Fruit fly (Drosophila melanogaster) whole organism, embryonic: ENCODE results near the gene CG7058.

ENCODE experiments used
- Bdp1 ChIP-seq: fragments of 200-800 bp; sonication (Bioruptor generic); optimal IDR thresholded peaks from 3 replicates; lab custom pipeline; 2016; ENCODE audit warnings: missing biosample characterization, missing genetic modification characterization
- CG10147 ChIP-seq: fragments of 200-800 bp; sonication (Bioruptor generic); optimal IDR thresholded peaks from 2 replicates; lab custom pipeline; 2019; ENCODE audit warnings: missing biosample characterization, mild to moderate bottlenecking, missing genetic modification characterization, moderate library complexity
- CG10209 ChIP-seq: fragments of 200-800 bp; sonication (Bioruptor generic); optimal IDR thresholded peaks from 3 replicates; lab custom pipeline; 2017; ENCODE audit warnings: missing biosample characterization, mild to moderate bottlenecking, missing genetic modification characterization, missing genetic modification reagents
- CG10321 ChIP-seq: fragments of 200-800 bp; sonication (Bioruptor generic); IDR thresholded peaks from 2 replicates; pipeline ENCODE4 v1.3.6; 2022; ENCODE audit warnings: missing biosample characterization, missing genetic modification characterization
- CG11093 ChIP-seq: fragments of 200-800 bp; sonication (Bioruptor generic); IDR thresholded peaks from 3 replicates; pipeline ENCODE4 v1.3.6; 2022; ENCODE audit warnings: missing biosample characterization, missing genetic modification characterization
- CG11504 ChIP-seq: fragments of 200-800 bp; sonication (Bioruptor generic); optimal IDR thresholded peaks from 3 replicates; lab custom pipeline; 2019; ENCODE audit warnings: missing biosample characterization, mild to moderate bottlenecking, missing genetic modification characterization, moderate library complexity
- CG12299 ChIP-seq: fragments of 200-800 bp; sonication (Bioruptor generic); optimal IDR thresholded peaks from 2 replicates; lab custom pipeline; 2018; ENCODE audit warnings: missing biosample characterization, mild to moderate bottlenecking, missing genetic modification characterization
- CG12942 ChIP-seq: fragments of 200-800 bp; sonication (Bioruptor generic); optimal IDR thresholded peaks from 3 replicates; lab custom pipeline; 2016; ENCODE audit warnings: missing biosample characterization, missing genetic modification characterization
- CG13296 ChIP-seq: fragments of 200-800 bp; sonication (Bioruptor generic); optimal IDR thresholded peaks from 3 replicates; lab custom pipeline; 2018; ENCODE audit warnings: missing biosample characterization, mild to moderate bottlenecking, missing genetic modification characterization
- CG15073 ChIP-seq: fragments of 200-800 bp; sonication (Bioruptor generic); optimal IDR thresholded peaks from 2 replicates; lab custom pipeline; 2016; ENCODE audit warnings: missing biosample characterization, missing genetic modification characterization
- CG17829 ChIP-seq: fragments of 200-800 bp; optimal IDR thresholded peaks from 2 replicates; lab custom pipeline; 2019; ENCODE audit warnings: missing biosample characterization, mild to moderate bottlenecking, missing genetic modification characterization, moderate library complexity
- CG30020 ChIP-seq: fragments of 200-800 bp; optimal IDR thresholded peaks from 2 replicates; lab custom pipeline; 2019; ENCODE audit warnings: missing biosample characterization, mild to moderate bottlenecking, missing genetic modification characterization, moderate library complexity
- CG3407 ChIP-seq: fragments of 200-800 bp; sonication (Bioruptor generic); optimal IDR thresholded peaks from 2 replicates; lab custom pipeline; 2018; ENCODE audit warnings: missing biosample characterization, mild to moderate bottlenecking, missing genetic modification characterization
- CG3838 ChIP-seq: fragments of 200-800 bp; sonication (Bioruptor generic); optimal IDR thresholded peaks from 3 replicates; lab custom pipeline; 2016; ENCODE audit warnings: missing biosample characterization, missing genetic modification characterization
- CG42726 ChIP-seq: fragments of 200-800 bp; sonication (Bioruptor generic); IDR thresholded peaks from 2 replicates; pipeline ENCODE4 v1.3.6; 2022; ENCODE audit warnings: missing biosample characterization, missing genetic modification characterization; ENCODE audit not compliant: partially characterized antibody
- CG7271 ChIP-seq: fragments of 200-800 bp; sonication (Bioruptor generic); optimal IDR thresholded peaks from 2 replicates; lab custom pipeline; 2018; ENCODE audit warnings: missing biosample characterization, mild to moderate bottlenecking, missing genetic modification characterization, moderate library complexity
- CG7372 ChIP-seq: fragments of 200-800 bp; sonication (Bioruptor generic); IDR thresholded peaks from 2 replicates; pipeline ENCODE4 v1.3.6; 2022; ENCODE audit warnings: missing biosample characterization, missing genetic modification characterization
- CG7556 ChIP-seq: fragments of 200-800 bp; sonication (Bioruptor generic); optimal IDR thresholded peaks from 2 replicates; lab custom pipeline; 2017; ENCODE audit warnings: missing biosample characterization, mild to moderate bottlenecking, missing genetic modification characterization
- CG8089 ChIP-seq: fragments of 200-800 bp; sonication (Bioruptor generic); optimal IDR thresholded peaks from 3 replicates; lab custom pipeline; 2016; ENCODE audit warnings: missing biosample characterization, missing genetic modification characterization
- CG8944 ChIP-seq: fragments of 200-800 bp; sonication (Bioruptor generic); optimal IDR thresholded peaks from 3 replicates; lab custom pipeline; 2016; ENCODE audit warnings: missing biosample characterization, missing genetic modification characterization
- CkIIα-i1 ChIP-seq: fragments of 200-800 bp; sonication (Bioruptor generic); IDR thresholded peaks from 2 replicates; pipeline ENCODE4 v1.3.6; 2022; ENCODE audit warnings: missing biosample characterization, missing genetic modification characterization
- Dll ChIP-seq: fragments of 200-800 bp; sonication (Bioruptor generic); IDR thresholded peaks from 4 replicates; pipeline ENCODE4 v1.3.6; 2022; ENCODE audit warnings: missing biosample characterization, missing genetic modification characterization; ENCODE audit not compliant: partially characterized antibody
- Eip74EF ChIP-seq, 2 experiments: fragments of 200-800 bp in 1 of 2; fragments of >200 bp in 1 of 2; sonication (Bioruptor generic) in 1 of 2; optimal IDR thresholded peaks; 2 replicates each; lab custom pipeline; 2017 to 2019; ENCODE audit warnings: missing biosample characterization in 2 of 2, missing genetic modification characterization in 2 of 2, mild to moderate bottlenecking in 1 of 2, moderate library complexity in 1 of 2
- Gug ChIP-seq: fragments of 200-800 bp; sonication (Bioruptor generic); IDR thresholded peaks from 4 replicates; pipeline ENCODE4 v1.3.6; 2022; ENCODE audit warnings: missing biosample characterization, missing genetic modification characterization
- Hand ChIP-seq: fragments of 200-800 bp; sonication (Bioruptor generic); optimal IDR thresholded peaks from 2 replicates; lab custom pipeline; 2017; ENCODE audit warnings: mild to moderate bottlenecking, missing biosample characterization, missing genetic modification reagents, missing genetic modification characterization
- Hr78 ChIP-seq, 2 experiments: fragments of 200-800 bp in 1 of 2; fragments of >200 bp in 1 of 2; sonication (Bioruptor generic) in 1 of 2; optimal IDR thresholded peaks; 2 replicates each; lab custom pipeline; 2017 to 2019; ENCODE audit warnings: missing biosample characterization in 2 of 2, missing genetic modification characterization in 2 of 2, mild to moderate bottlenecking in 1 of 2, moderate library complexity in 1 of 2
- Jarid2 ChIP-seq: fragments of 200-800 bp; sonication (Bioruptor generic); optimal IDR thresholded peaks from 3 replicates; lab custom pipeline; 2017; ENCODE audit warnings: mild to moderate bottlenecking, missing biosample characterization, missing genetic modification reagents, missing genetic modification characterization
- Med ChIP-seq: fragments of 200-800 bp; sonication (Bioruptor generic); peaks from one replicate; lab custom pipeline; 2016; ENCODE audit warnings: missing biosample characterization, missing genetic modification characterization, mild to moderate bottlenecking, inconsistent platforms, moderate library complexity
- Opbp ChIP-seq: fragments of 200-800 bp; sonication (Bioruptor generic); IDR thresholded peaks from 3 replicates; pipeline ENCODE4 v1.3.6; 2022; ENCODE audit warnings: missing biosample characterization, missing genetic modification characterization; ENCODE audit not compliant: partially characterized antibody
- YL-1 ChIP-seq: fragments of 200-800 bp; sonication (Bioruptor generic); optimal IDR thresholded peaks from 3 replicates; lab custom pipeline; 2017; ENCODE audit warnings: missing biosample characterization, mild to moderate bottlenecking, missing genetic modification characterization
- aop ChIP-seq: fragments of 200-800 bp; sonication (Bioruptor generic); IDR thresholded peaks from 2 replicates; pipeline ENCODE4 v1.3.6; 2022; ENCODE audit warnings: missing biosample characterization, missing genetic modification characterization
- bsh ChIP-seq, 2 experiments: fragments of 200-800 bp; sonication (Bioruptor generic); optimal IDR thresholded peaks; 2 replicates each; lab custom pipeline; 2017 to 2018; ENCODE audit warnings: mild to moderate bottlenecking in 2 of 2, missing biosample characterization in 2 of 2, missing genetic modification characterization in 2 of 2, moderate library complexity in 1 of 2
- chm ChIP-seq: fragments of 200-800 bp; sonication (Bioruptor generic); IDR thresholded peaks from 2 replicates; pipeline ENCODE4 v1.3.6; 2022; ENCODE audit warnings: missing biosample characterization, missing genetic modification characterization
- ci ChIP-seq: fragments of 200-800 bp; sonication (Bioruptor generic); IDR thresholded peaks from 3 replicates; pipeline ENCODE4 v1.3.6; 2022; ENCODE audit warnings: missing biosample characterization, missing genetic modification characterization
- da ChIP-seq: fragments of 200-800 bp; sonication (Bioruptor generic); optimal IDR thresholded peaks from 2 replicates; lab custom pipeline; 2016; ENCODE audit warnings: missing biosample characterization, missing genetic modification characterization
- dimm ChIP-seq: fragments of 200-800 bp; sonication (Bioruptor generic); IDR thresholded peaks from 2 replicates; pipeline ENCODE4 v1.3.6; 2022; ENCODE audit warnings: missing biosample characterization, missing genetic modification characterization
- dpn ChIP-seq, 2 experiments: fragments of 200-800 bp; sonication (Bioruptor generic); optimal IDR thresholded peaks; 3 replicates each; lab custom pipeline; 2016; ENCODE audit warnings: missing biosample characterization in 2 of 2, missing genetic modification characterization in 2 of 2
- exex ChIP-seq: fragments of 200-800 bp; sonication (Bioruptor generic); optimal IDR thresholded peaks from 4 replicates; lab custom pipeline; 2018; ENCODE audit warnings: missing biosample characterization, mild to moderate bottlenecking, missing genetic modification characterization, moderate library complexity
- insv ChIP-seq, 2 experiments: fragments of 200-800 bp; sonication (Bioruptor generic); optimal IDR thresholded peaks; 3 replicates each; lab custom pipeline; 2016 to 2018; ENCODE audit warnings: missing biosample characterization in 2 of 2, missing genetic modification characterization in 2 of 2
- lab ChIP-seq: fragments of 200-800 bp; sonication (Bioruptor generic); optimal IDR thresholded peaks from 3 replicates; lab custom pipeline; 2017; ENCODE audit warnings: missing biosample characterization, missing genetic modification characterization, mild to moderate bottlenecking, moderate library complexity, missing genetic modification reagents
- peb ChIP-seq: fragments of 200-800 bp; sonication (Bioruptor generic); IDR thresholded peaks from 2 replicates; pipeline ENCODE4 v1.3.6; 2022; ENCODE audit warnings: missing biosample characterization, missing genetic modification characterization
- pita ChIP-seq: fragments of 200-800 bp; sonication (Bioruptor generic); optimal IDR thresholded peaks from 2 replicates; lab custom pipeline; 2017; ENCODE audit warnings: missing biosample characterization, mild to moderate bottlenecking, missing genetic modification characterization
- repo ChIP-seq: fragments of 200-800 bp; sonication (Bioruptor generic); optimal IDR thresholded peaks from 2 replicates; lab custom pipeline; 2016; ENCODE audit warnings: missing biosample characterization, missing genetic modification characterization
- run ChIP-seq: fragments of 200-800 bp; sonication (Bioruptor generic); optimal IDR thresholded peaks from 3 replicates; lab custom pipeline; 2018; ENCODE audit warnings: missing biosample characterization, mild to moderate bottlenecking, missing genetic modification characterization
- sens-2 ChIP-seq: fragments of 200-800 bp; sonication (Bioruptor generic); IDR thresholded peaks from 2 replicates; pipeline ENCODE4 v1.3.6; 2022; ENCODE audit warnings: missing biosample characterization, missing genetic modification characterization
- ssp ChIP-seq: fragments of 200-800 bp; sonication (Bioruptor generic); IDR thresholded peaks from 2 replicates; pipeline ENCODE4 v1.3.6; 2022; ENCODE audit warnings: missing biosample characterization, missing genetic modification characterization
- tx ChIP-seq: fragments of 200-800 bp; sonication (Bioruptor generic); optimal IDR thresholded peaks from 2 replicates; lab custom pipeline; 2016; ENCODE audit warnings: missing biosample characterization, missing genetic modification characterization
- zfh1 ChIP-seq: fragments of 200-800 bp; sonication (Bioruptor generic); IDR thresholded peaks from 3 replicates; pipeline ENCODE4 v1.3.6; 2022; ENCODE audit warnings: missing biosample characterization, missing genetic modification characterization

The CG7058 gene

dm6 chrX:18789353-18790210, 16.9 kb upstream of the CG7058 start (continued):
- TF ChIP-seq ci (GFP tag; lab: Robert Waterston, UW) = no peak
- TF ChIP-seq pita (GFP tag; lab: Kevin White, UChicago) = no peak
- peak; percentile 58 for TF ChIP-seq CG10147
- no peak for TF ChIP-seq CkIIα-i1 (GFP tag; lab: Robert Waterston, UW)
- peak; percentile 22 for TF ChIP-seq Bdp1 (GFP tag; lab: Kevin White, UChicago)
- peak; percentile 52 for TF ChIP-seq CG17829 (tag; lab: Kevin White, UChicago)
- peak; percentile 5 for TF ChIP-seq CG3838 (GFP tag; lab: Kevin White, UChicago)
- TF ChIP-seq zfh1 (GFP tag; lab: Robert Waterston, UW) = no peak
- peak; percentile 14 for TF ChIP-seq Jarid2 (GFP tag; lab: Kevin White, UChicago)
- peak; percentile 49; the same call in 1 of the 4 replicates for TF ChIP-seq Gug (GFP tag; lab: Robert Waterston, UW)
- no peak for TF ChIP-seq insv (GFP tag; optimal IDR thresholded peaks at IDR 0.05; lab: Kevin White, UChicago)
- 0 out of 2 replicates have a peak, but pooled peaks have one; percentile 29 for TF ChIP-seq CG7372
- TF ChIP-seq aop (GFP tag; lab: Robert Waterston, UW) = no peak
- TF ChIP-seq peb = no peak
- TF ChIP-seq dpn (GFP tag; optimal IDR thresholded peaks at IDR 0.05; lab: Kevin White, UChicago) = peak; percentile 51 to 62
- TF ChIP-seq CG8944 = peak; percentile 29
- no peak for TF ChIP-seq sens-2 (GFP tag; lab: Robert Waterston, UW)
- TF ChIP-seq CG13296 (GFP tag; lab: Kevin White, UChicago) = peak; percentile 64
- no peak for TF ChIP-seq CG7271 (tag; lab: Kevin White, UChicago)
- peak; percentile 16 for TF ChIP-seq run (tag; lab: Kevin White, UChicago)
- no peak for TF ChIP-seq da
- TF ChIP-seq CG3407 (GFP tag; lab: Kevin White, UChicago) = no peak
- TF ChIP-seq repo (GFP tag; lab: Kevin White, UChicago) = no peak
- TF ChIP-seq dimm = no peak
- no peak for TF ChIP-seq chm (GFP tag; lab: Robert Waterston, UW)
- TF ChIP-seq Eip74EF (GFP tag; optimal IDR thresholded peaks at IDR 0.05; lab: Kevin White, UChicago) = peak in 1 of 2 experiments; percentile 61
- TF ChIP-seq CG7556 = peak; percentile 85
- no peak for TF ChIP-seq CG12299 (tag; lab: Kevin White, UChicago)
- TF ChIP-seq CG12942 = no peak
- peak; percentile 11 for TF ChIP-seq YL-1 (GFP tag; lab: Kevin White, UChicago)
- TF ChIP-seq CG30020 = peak; percentile 30
- TF ChIP-seq bsh (GFP tag; optimal IDR thresholded peaks at IDR 0.05; lab: Kevin White, UChicago) = peak; percentile 39 to 45
- TF ChIP-seq CG15073 (GFP tag; lab: Kevin White, UChicago) = peak; percentile 96
- TF ChIP-seq CG11093 (GFP tag; lab: Robert Waterston, UW) = no peak
- TF ChIP-seq Med (GFP tag; lab: Kevin White, UChicago) = peak; percentile 91
- TF ChIP-seq CG10209 (GFP tag; lab: Kevin White, UChicago) = peak; percentile 54
- TF ChIP-seq Hr78 (GFP tag; optimal IDR thresholded peaks at IDR 0.05; lab: Kevin White, UChicago) = peak in 1 of 2 experiments; percentile 79
- TF ChIP-seq CG11504 (tag; lab: Kevin White, UChicago) = peak; percentile 76
- no peak for TF ChIP-seq CG10321 (GFP tag; lab: Robert Waterston, UW)
- peak; percentile 57 for TF ChIP-seq tx (GFP tag; lab: Kevin White, UChicago)
- no peak for TF ChIP-seq Opbp
- TF ChIP-seq CG42726 (GFP tag; lab: Robert Waterston, UW) = no peak
- no peak for TF ChIP-seq ssp (GFP tag; lab: Robert Waterston, UW)
- no peak for TF ChIP-seq CG8089 (GFP tag; lab: Kevin White, UChicago)
- TF ChIP-seq exex (tag; lab: Kevin White, UChicago) = no peak
- TF ChIP-seq Hand = no peak
- TF ChIP-seq lab = peak; percentile 75
- TF ChIP-seq Dll (GFP tag; lab: Robert Waterston, UW) = no peak
